Fruit fly (Drosophila melanogaster): ENCODE data around the gene Prx3.

Prx3 gene

dm6 chr3R:17546115-17546705, at the start of gene Prx3:
Gene Prx3, minus strand, starts transcription at chr3R:17546531.
- TF ChIP-seq CG34367 (tag; optimal IDR thresholded peaks at IDR 0.05) (no peak), Ets98B (GFP tag; IDR thresholded peaks at IDR 0.05) (no peak), CG4496 (GFP tag; IDR thresholded peaks at IDR 0.05) (no peak), CG13204 (GFP tag; optimal IDR thresholded peaks at IDR 0.05) (no peak), CG9948 (tag; optimal IDR thresholded peaks at IDR 0.05) (no peak), gl (tag; optimal IDR thresholded peaks at IDR 0.05) (no peak), EcR (GFP tag; optimal IDR thresholded peaks at IDR 0.05) (no peak), CG12605 (GFP tag; IDR thresholded peaks at IDR 0.05) (no peak), CG8301 (tag; optimal IDR thresholded peaks at IDR 0.05) (no peak), CG8159 (tag; optimal IDR thresholded peaks at IDR 0.05) (no peak)

DNA sequence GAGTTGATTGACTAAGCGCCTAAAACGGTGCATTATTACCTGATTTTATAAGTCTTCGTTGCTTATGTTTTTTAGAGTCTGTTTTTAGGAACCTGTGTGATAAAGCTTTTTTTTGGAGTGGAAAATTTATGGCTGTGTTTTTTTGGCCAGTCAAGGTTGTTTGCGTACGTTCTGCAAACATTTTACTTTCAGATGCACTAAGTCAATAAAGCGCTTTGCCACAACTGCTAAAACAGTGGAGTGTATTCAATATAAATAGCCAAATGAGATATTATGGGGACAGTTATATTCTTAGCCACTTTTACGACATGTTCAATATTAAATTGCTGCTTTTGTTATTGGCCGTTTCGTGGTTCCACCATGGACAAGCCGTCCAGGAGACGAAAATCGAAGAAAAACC, 48.8 kb upstream of the Prx3 start, which contains the start of gene Sgs5:
Gene Sgs5 (plus strand): TSS at position 279 of the 400 bp plus-strand sequence.
- TF ChIP-seq CG9948 (tag; optimal IDR thresholded peaks at IDR 0.05) (no peak), CG14655 (GFP tag; optimal IDR thresholded peaks at IDR 0.05) (no peak), CG17806 (tag; optimal IDR thresholded peaks at IDR 0.05) (no peak), EcR (GFP tag; optimal IDR thresholded peaks at IDR 0.05) (no peak), CG34367 (tag; optimal IDR thresholded peaks at IDR 0.05) (no peak), D1 (tag; optimal IDR thresholded peaks at IDR 0.05) (no peak), rn (GFP tag; IDR thresholded peaks at IDR 0.05) (no peak), gl (tag; optimal IDR thresholded peaks at IDR 0.05) (no peak), Pif1B (GFP tag; optimal IDR thresholded peaks at IDR 0.05) (no peak), CG12605 (GFP tag; IDR thresholded peaks at IDR 0.05) (no peak), Snoo (tag; optimal IDR thresholded peaks at IDR 0.05) (no peak), Ets98B (GFP tag; IDR thresholded peaks at IDR 0.05) (no peak), CG8159 (tag; optimal IDR thresholded peaks at IDR 0.05) (no peak), CG4496 (GFP tag; IDR thresholded peaks at IDR 0.05) (no peak), fd96Ca (GFP tag; IDR thresholded peaks at IDR 0.05) (no peak)

dm6 chr3R:17594086-17594485, 47.8 kb upstream of the Prx3 start, which contains the start of gene Sgs5bis:
Gene Sgs5bis, plus strand, starts transcription at chr3R:17594386.
- TF ChIP-seq D1 (tag; optimal IDR thresholded peaks at IDR 0.05) (no peak), CG8301 (tag; optimal IDR thresholded peaks at IDR 0.05) (no peak), Ets98B (GFP tag; IDR thresholded peaks at IDR 0.05) (no peak), CG14655 (GFP tag; optimal IDR thresholded peaks at IDR 0.05) (no peak), CG17806 (tag; optimal IDR thresholded peaks at IDR 0.05) (no peak), CG9948 (tag; optimal IDR thresholded peaks at IDR 0.05) (no peak), rn (GFP tag; IDR thresholded peaks at IDR 0.05) (no peak), CG10348 (GFP tag; IDR thresholded peaks at IDR 0.05) (no peak), gl (tag; optimal IDR thresholded peaks at IDR 0.05) (no peak), CG15710 (tag; optimal IDR thresholded peaks at IDR 0.05) (no peak)

DNA sequence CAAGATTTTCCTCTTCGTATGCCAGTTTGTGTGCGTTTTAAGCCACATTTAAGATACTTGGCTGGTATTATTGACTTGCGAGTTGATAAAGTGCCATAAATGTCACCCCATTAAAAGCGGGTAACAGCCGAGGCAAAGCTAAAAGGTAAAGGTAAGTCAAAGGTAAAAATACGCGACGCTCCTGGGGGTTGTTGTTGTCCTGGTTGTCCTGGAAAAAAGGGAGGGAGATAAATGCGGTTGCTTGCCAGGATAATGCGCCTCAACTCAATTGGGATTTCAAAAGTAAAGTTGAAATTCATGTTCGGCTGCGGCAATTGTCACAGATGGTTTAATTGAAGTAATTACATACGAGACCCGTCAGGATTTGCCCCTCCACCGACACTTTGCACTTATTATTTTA, 47.1 kb upstream of the Prx3 start:
- no peak for TF ChIP-seq CG32121 (GFP tag; IDR thresholded peaks at IDR 0.05)
- TF ChIP-seq CG34367 (tag; optimal IDR thresholded peaks at IDR 0.05): no peak
- no peak for TF ChIP-seq CG10348 (GFP tag; IDR thresholded peaks at IDR 0.05)
- TF ChIP-seq D1 (tag; optimal IDR thresholded peaks at IDR 0.05): no peak
- TF ChIP-seq CG8301 (tag; optimal IDR thresholded peaks at IDR 0.05): no peak
- no peak for TF ChIP-seq CG17806 (tag; optimal IDR thresholded peaks at IDR 0.05)
- no peak for TF ChIP-seq CG12605 (GFP tag; IDR thresholded peaks at IDR 0.05)
- TF ChIP-seq Pif1A (GFP tag; optimal IDR thresholded peaks at IDR 0.05): no peak
- TF ChIP-seq EcR (GFP tag; optimal IDR thresholded peaks at IDR 0.05): no peak
- TF ChIP-seq CG15710 (tag; optimal IDR thresholded peaks at IDR 0.05): no peak
- no peak for TF ChIP-seq Ets98B (GFP tag; IDR thresholded peaks at IDR 0.05)
- no peak for TF ChIP-seq CG8159 (tag; optimal IDR thresholded peaks at IDR 0.05)
- no peak for TF ChIP-seq fd96Ca (GFP tag; IDR thresholded peaks at IDR 0.05)
- no peak for TF ChIP-seq CG4496 (GFP tag; IDR thresholded peaks at IDR 0.05)

- TF ChIP-seq CG9948 (tag; optimal IDR thresholded peaks at IDR 0.05) (no peak), CG12605 (GFP tag; IDR thresholded peaks at IDR 0.05) (no peak), CG10348 (GFP tag; IDR thresholded peaks at IDR 0.05) (no peak), Pif1A (GFP tag; optimal IDR thresholded peaks at IDR 0.05) (no peak), Ets98B (GFP tag; IDR thresholded peaks at IDR 0.05) (no peak), CG8159 (tag; optimal IDR thresholded peaks at IDR 0.05) (no peak), CG8301 (tag; optimal IDR thresholded peaks at IDR 0.05) (no peak), CG32121 (GFP tag; IDR thresholded peaks at IDR 0.05) (no peak), CG34367 (tag; optimal IDR thresholded peaks at IDR 0.05) (no peak), Pif1B (GFP tag; optimal IDR thresholded peaks at IDR 0.05) (no peak), gl (tag; optimal IDR thresholded peaks at IDR 0.05) (no peak), EcR (GFP tag; optimal IDR thresholded peaks at IDR 0.05) (no peak), CG17806 (tag; optimal IDR thresholded peaks at IDR 0.05) (no peak), CG15710 (tag; optimal IDR thresholded peaks at IDR 0.05) (no peak), CG13204 (GFP tag; optimal IDR thresholded peaks at IDR 0.05) (no peak), CG14655 (GFP tag; optimal IDR thresholded peaks at IDR 0.05) (no peak), fd96Ca (GFP tag; IDR thresholded peaks at IDR 0.05) (no peak), rn (GFP tag; IDR thresholded peaks at IDR 0.05) (no peak)
Observed at dm6 chr3R:17591831-17592230, 45.5 kb upstream of the Prx3 start.

DNA sequence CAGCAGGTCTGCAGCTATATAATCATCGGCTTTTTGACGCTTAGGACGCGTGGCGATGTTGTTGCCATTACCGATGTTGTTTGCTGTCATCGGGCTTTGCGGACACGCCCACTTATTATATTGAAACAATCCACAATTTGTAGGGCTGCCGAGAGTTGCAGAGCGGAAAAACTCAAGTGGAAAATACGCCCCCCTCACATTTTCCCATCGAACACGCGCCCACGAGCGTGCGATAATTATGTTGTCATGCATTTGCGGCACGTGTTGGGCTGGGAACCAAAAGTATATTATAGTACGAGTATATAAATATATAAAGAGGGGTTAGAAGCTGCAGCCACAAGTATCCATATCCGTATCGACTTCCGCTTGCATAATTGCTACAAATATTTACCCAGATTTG, 42.5 kb upstream of the Prx3 start:
- TF ChIP-seq CG4496 (GFP tag; IDR thresholded peaks at IDR 0.05) (no peak), EcR (GFP tag; optimal IDR thresholded peaks at IDR 0.05) (no peak), Pif1A (GFP tag; optimal IDR thresholded peaks at IDR 0.05) (no peak), CG17806 (tag; optimal IDR thresholded peaks at IDR 0.05) (no peak)

Data from whole organism, pupa.